Fruit fly (Drosophila melanogaster): ENCODE results near the gene CG4281.

CG4281 gene

dm6 chrX:2036800-2037488 is 28.0 kb downstream of the CG4281 start (continued):
- TF ChIP-seq CG18599 (GFP tag; optimal IDR thresholded peaks at IDR 0.05) (peak; percentile 12), CG34224 (GFP tag; IDR thresholded peaks at IDR 0.05; ENCODE audit: partially characterized antibody) (no peak), pita (GFP tag; optimal IDR thresholded peaks at IDR 0.05) (no peak), gem (tag; optimal IDR thresholded peaks at IDR 0.05) (peak; percentile 44), Fer3 (tag; optimal IDR thresholded peaks at IDR 0.05) (no peak), shn (GFP tag; optimal IDR thresholded peaks at IDR 0.05) (peak; percentile 17), bcd (GFP tag; optimal IDR thresholded peaks at IDR 0.05) (peak; percentile 4), Hey (tag; optimal IDR thresholded peaks at IDR 0.05) (no peak), pnt (GFP tag; optimal IDR thresholded peaks at IDR 0.05) (peak; percentile 31), D19A (tag; optimal IDR thresholded peaks at IDR 0.05) (peak; percentile 5), seq (GFP tag; IDR thresholded peaks at IDR 0.05) (0 out of 2 replicates have a peak, but pooled peaks have one; percentile 25), D19B (GFP tag; optimal IDR thresholded peaks at IDR 0.05) (peak; percentile 90), dpn (GFP tag; optimal IDR thresholded peaks at IDR 0.05) (no peak), az2 (GFP tag; optimal IDR thresholded peaks at IDR 0.05) (peak; percentile 25), Sox102F (GFP tag; optimal IDR thresholded peaks at IDR 0.05) (peak; percentile 41), nmo (GFP tag; optimal IDR thresholded peaks at IDR 0.05) (peak; percentile 30), mam (GFP tag; optimal IDR thresholded peaks at IDR 0.05) (peak; percentile 7), Hr51 (GFP tag; optimal IDR thresholded peaks at IDR 0.05) (peak in 1 of 2 experiments; percentile 30), Hr39 (optimal IDR thresholded peaks at IDR 0.05) (no peak), CG31441 (GFP tag; IDR thresholded peaks at IDR 0.05) (no peak), CG42726 (GFP tag; IDR thresholded peaks at IDR 0.05; ENCODE audit: partially characterized antibody) (no peak), CG10209 (GFP tag; optimal IDR thresholded peaks at IDR 0.05) (no peak), grau (tag; optimal IDR thresholded peaks at IDR 0.05) (peak; percentile 2), Eip74EF (GFP tag; optimal IDR thresholded peaks at IDR 0.05) (no peak), H15 (GFP tag; IDR thresholded peaks at IDR 0.05) (0 out of 3 replicates have a peak, but pooled peaks have one; percentile 32), rib (GFP tag; IDR thresholded peaks at IDR 0.05) (0 out of 2 replicates have a peak, but pooled peaks have one; percentile 53), CG1603 (tag; optimal IDR thresholded peaks at IDR 0.05) (peak; percentile 44), Antp (GFP tag; optimal IDR thresholded peaks at IDR 0.05) (peak; percentile 48), CG32532 (GFP tag; IDR thresholded peaks at IDR 0.05) (peak; percentile 19; the same call in 1 of the 2 replicates), sima (GFP tag; optimal IDR thresholded peaks at IDR 0.05) (no peak), CG31224 (GFP tag; IDR thresholded peaks at IDR 0.05) (0 out of 2 replicates have a peak, but pooled peaks have one; percentile 4), dysf (GFP tag; IDR thresholded peaks at IDR 0.05) (0 out of 3 replicates have a peak, but pooled peaks have one; percentile 35), CG17385 (GFP tag; optimal IDR thresholded peaks at IDR 0.05) (no peak), Trl (optimal IDR thresholded peaks at IDR 0.05) (no peak), Trl (GFP tag; optimal IDR thresholded peaks at IDR 0.05) (peak; percentile 25), HLH54F (GFP tag; optimal IDR thresholded peaks at IDR 0.05) (peak; percentile 14), sisA (GFP tag; IDR thresholded peaks at IDR 0.05) (peak; percentile 40; the same call in 1 of the 2 replicates), en (GFP tag; optimal IDR thresholded peaks at IDR 0.05) (no peak), CG15601 (tag; optimal IDR thresholded peaks at IDR 0.05) (peak; percentile 4), CG9215 (GFP tag; IDR thresholded peaks at IDR 0.05) (peak; percentile 28; the same call in 1 of the 2 replicates), Nf-YC (tag; optimal IDR thresholded peaks at IDR 0.05) (no peak), chif (GFP tag; optimal IDR thresholded peaks at IDR 0.05) (peak in 1 of 2 experiments; percentile 25), eyg (GFP tag; optimal IDR thresholded peaks at IDR 0.05) (peak; percentile 36), pum (GFP tag; optimal IDR thresholded peaks at IDR 0.05) (peak; percentile 11), inv (GFP tag; IDR thresholded peaks at IDR 0.05; ENCODE audit: partially characterized antibody) (no peak), ATbp (GFP tag; optimal IDR thresholded peaks at IDR 0.05) (peak; percentile 19), Nf-YB (GFP tag; optimal IDR thresholded peaks at IDR 0.05) (no peak), CG12942 (GFP tag; optimal IDR thresholded peaks at IDR 0.05) (peak; percentile 14), CG12299 (tag; optimal IDR thresholded peaks at IDR 0.05) (no peak)
